Worm (Caenorhabditis elegans): ENCODE results near the gene F08F3.8.

- no peak for TF ChIP-seq ztf-4 (tag; optimal IDR thresholded peaks at IDR 0.05)
- TF ChIP-seq mml-1 (tag; optimal IDR thresholded peaks at IDR 0.05) = no peak
- TF ChIP-seq skn-1 (tag; optimal IDR thresholded peaks at IDR 0.05) = no peak
- TF ChIP-seq fkh-10 (GFP tag; optimal IDR thresholded peaks at IDR 0.05) = no peak
- TF ChIP-seq ceh-9 (tag; optimal IDR thresholded peaks at IDR 0.05) = no peak
- no peak for TF ChIP-seq ama-1 (optimal IDR thresholded peaks at IDR 0.05)
- TF ChIP-seq daf-12 (tag; optimal IDR thresholded peaks at IDR 0.05) = no peak
These were observed 6.7 kb upstream of the F08F3.8 start, which contains the start of gene snpc-1.3 for ce11 chrV:5439068-5439467.

Data from whole organism, L3 larva.